Fruit fly (Drosophila melanogaster) Kc167 (cell line): ENCODE data around the gene Pglym87.

Experiments
- Sin3A ChIP-seq: fragments of >200 bp; optimal IDR thresholded peaks from 2 replicates; lab custom pipeline; 2018; ENCODE audit warnings: missing external identifiers
- h ChIP-seq: fragments of >200 bp; optimal IDR thresholded peaks from 3 replicates; lab custom pipeline; 2018; ENCODE audit warnings: missing external identifiers
- ttk ChIP-seq: sonication (Bioruptor generic); optimal IDR thresholded peaks from 2 replicates; lab custom pipeline; 2017; ENCODE audit warnings: missing external identifiers

DNA sequence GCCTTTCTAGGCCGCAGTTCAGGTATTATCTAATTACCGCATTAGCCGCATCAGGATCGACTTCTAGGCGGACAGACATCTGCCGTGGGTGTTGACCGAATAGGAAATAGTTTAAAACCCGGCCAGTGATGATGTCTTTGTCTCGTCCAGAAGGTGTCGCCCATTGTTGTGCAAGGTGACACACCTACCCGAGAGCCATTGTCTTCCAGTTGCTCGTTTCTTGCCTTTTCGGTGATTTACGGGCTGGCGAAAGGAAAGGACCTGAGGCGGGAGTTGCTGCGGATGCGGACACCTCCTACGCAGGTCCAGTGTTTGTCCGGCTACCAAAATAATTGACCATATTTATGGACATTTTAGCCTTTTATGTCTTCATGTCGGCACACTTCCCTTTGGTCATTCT is 15.7 kb upstream of the Pglym87 start:
- TF ChIP-seq h (lab: Kevin White, UChicago) (no peak), Sin3A (lab: Kevin White, UChicago) (no peak), ttk (lab: Kevin White, UChicago) (no peak)
